Worm (Caenorhabditis elegans): ENCODE measurements around the gene jbts-14.

Gene jbts-14

ce11 chrX:8736965-8737464 lies 32.9 kb downstream of the jbts-14 start, which contains the start of gene M02D8.3:
M02D8.3 (minus strand) TSS chrX:8737015.
- peak in 1 of 2 experiments; percentile 43 for TF ChIP-seq lsy-2 (tag; optimal IDR thresholded peaks at IDR 0.05)
- TF ChIP-seq nhr-11 (tag; optimal IDR thresholded peaks at IDR 0.05) = no peak
- TF ChIP-seq zip-4 (GFP tag; optimal IDR thresholded peaks at IDR 0.05) = no peak
- no peak for TF ChIP-seq fkh-4 (tag; optimal IDR thresholded peaks at IDR 0.05; ENCODE audit: borderline replicate concordance)
- peak; percentile 60 to 78 (median 68) for TF ChIP-seq dpl-1 (GFP tag; optimal IDR thresholded peaks at IDR 0.05)
- TF ChIP-seq xbp-1 (tag; optimal IDR thresholded peaks at IDR 0.05) = peak; percentile 7
- no peak for TF ChIP-seq sup-37 (GFP tag; optimal IDR thresholded peaks at IDR 0.05)
- peak; percentile 21 for TF ChIP-seq mep-1 (tag; optimal IDR thresholded peaks at IDR 0.05)
- no peak for TF ChIP-seq C04F5.9 (tag; optimal IDR thresholded peaks at IDR 0.05)
- peak; percentile 44 to 63 for TF ChIP-seq efl-1 (optimal IDR thresholded peaks at IDR 0.05)
- TF ChIP-seq efl-1 (GFP tag; optimal IDR thresholded peaks at IDR 0.05 in 1 of 2) = peak; percentile 67 to 84
- peak; percentile 31 for TF ChIP-seq nhr-20 (tag; optimal IDR thresholded peaks at IDR 0.05)
- peak; percentile 64 for TF ChIP-seq blmp-1 (tag; optimal IDR thresholded peaks at IDR 0.05)
- TF ChIP-seq ets-5 (GFP tag; IDR thresholded peaks at IDR 0.05) = no peak
- peak; percentile 80 for TF ChIP-seq lin-14 (GFP tag; optimal IDR thresholded peaks at IDR 0.05)
- peak; percentile 9 for TF ChIP-seq nhr-71 (tag; optimal IDR thresholded peaks at IDR 0.05)
- TF ChIP-seq snu-23 (GFP tag; optimal IDR thresholded peaks at IDR 0.05) = peak; percentile 28
- TF ChIP-seq lin-35 (GFP tag; optimal IDR thresholded peaks at IDR 0.05) = peak; percentile 21 to 82
- no peak for TF ChIP-seq nhr-76 (tag; optimal IDR thresholded peaks at IDR 0.05)
- TF ChIP-seq isw-1 (GFP tag; IDR thresholded peaks at IDR 0.05) = no peak
- TF ChIP-seq skn-1 (tag; optimal IDR thresholded peaks at IDR 0.05) = peak; percentile 25
- no peak for TF ChIP-seq zag-1 (tag; optimal IDR thresholded peaks at IDR 0.05)
- TF ChIP-seq C16A3.4 (tag; optimal IDR thresholded peaks at IDR 0.05) = peak; percentile 29
- TF ChIP-seq egl-27 (tag; optimal IDR thresholded peaks at IDR 0.05) = no peak

ce11 chrX:8737801-8738200 lies 33.7 kb downstream of the jbts-14 start:
- TF ChIP-seq nhr-85 (tag) (peak; percentile 58), lin-13 (GFP tag; optimal IDR thresholded peaks at IDR 0.05) (no peak), blmp-1 (tag; optimal IDR thresholded peaks at IDR 0.05) (peak; percentile 68)

- TF ChIP-seq lir-3 (tag; optimal IDR thresholded peaks at IDR 0.05; ENCODE audit: poor library complexity) = no peak
- no peak for TF ChIP-seq pax-3 (tag; optimal IDR thresholded peaks at IDR 0.05)
- no peak for TF ChIP-seq nhr-20 (tag; optimal IDR thresholded peaks at IDR 0.05)
These were observed 35.3 kb downstream of the jbts-14 start, which contains the start of gene M02D8.2 for ce11 chrX:8739373-8739772. M02D8.2 (plus strand) TSS chrX:8739673.

- TF ChIP-seq mep-1 (tag; optimal IDR thresholded peaks at IDR 0.05) (no peak), ama-1 (optimal IDR thresholded peaks at IDR 0.05) (no peak), C04F5.9 (tag; optimal IDR thresholded peaks at IDR 0.05) (no peak), hpl-2 (GFP tag; optimal IDR thresholded peaks at IDR 0.05) (no peak), snu-23 (GFP tag; optimal IDR thresholded peaks at IDR 0.05) (no peak), egl-13 (tag; optimal IDR thresholded peaks at IDR 0.05) (no peak), elt-2 (tag; optimal IDR thresholded peaks at IDR 0.05) (no peak), unc-30 (tag; optimal IDR thresholded peaks at IDR 0.05) (no peak), zag-1 (tag; optimal IDR thresholded peaks at IDR 0.05) (no peak), xbp-1 (tag; optimal IDR thresholded peaks at IDR 0.05) (no peak), nhr-237 (tag; optimal IDR thresholded peaks at IDR 0.05) (no peak), mef-2 (tag; optimal IDR thresholded peaks at IDR 0.05) (no peak)
These were observed 37.6 kb downstream of the jbts-14 start for ce11 chrX:8741629-8742170.

ce11 chrX:8742896-8743295 lies 38.8 kb downstream of the jbts-14 start, which contains the start of gene M02D8.7:
M02D8.7 (minus strand) TSS chrX:8742996.
- TF ChIP-seq zip-4 (GFP tag; optimal IDR thresholded peaks at IDR 0.05) = no peak
- no peak for TF ChIP-seq lsy-2 (tag; optimal IDR thresholded peaks at IDR 0.05)
- TF ChIP-seq ces-1 (GFP tag; optimal IDR thresholded peaks at IDR 0.05) = no peak
- no peak for TF ChIP-seq jun-1 (tag; optimal IDR thresholded peaks at IDR 0.05)
- TF ChIP-seq efl-3 (GFP tag; optimal IDR thresholded peaks at IDR 0.05) = no peak
- TF ChIP-seq nhr-47 (tag; optimal IDR thresholded peaks at IDR 0.05) = no peak
- no peak for TF ChIP-seq lin-13 (GFP tag; optimal IDR thresholded peaks at IDR 0.05)
- no peak for TF ChIP-seq nhr-77 (tag; optimal IDR thresholded peaks at IDR 0.05)
- no peak for TF ChIP-seq F16B12.6 (tag; optimal IDR thresholded peaks at IDR 0.05)

Data from whole organism, L1 larva.